Worm (Caenorhabditis elegans) whole organism, mixed stage, embryonic: ENCODE data around the gene dhs-16.

Experiments used
- M03D4.4 ChIP-seq: sonication (generic microtip); optimal IDR thresholded peaks from 2 replicates; lab custom pipeline; 2017; ENCODE audit warnings: mild to moderate bottlenecking, missing genetic modification characterization, missing compliant biosample characterization
- bed-3 ChIP-seq: fragments of 200-800 bp; sonication (Bioruptor generic); optimal IDR thresholded peaks from 3 replicates; lab custom pipeline; 2018; ENCODE audit warnings: mild to moderate bottlenecking, missing genetic modification characterization, moderate library complexity, missing compliant biosample characterization
- blmp-1 ChIP-seq: fragments of 150-350 bp; optimal IDR thresholded peaks from 2 replicates; lab custom pipeline; 2014; ENCODE audit warnings: missing biosample characterization, missing genetic modification characterization
- ceh-39 ChIP-seq: fragments of 150-350 bp; optimal IDR thresholded peaks from 2 replicates; lab custom pipeline; 2014; ENCODE audit warnings: missing biosample characterization, missing genetic modification characterization
- ceh-43 ChIP-seq: fragments of 200-800 bp; sonication (Bioruptor generic); optimal IDR thresholded peaks from 2 replicates; lab custom pipeline; 2018; ENCODE audit warnings: mild to moderate bottlenecking, missing genetic modification characterization, moderate library complexity, missing compliant biosample characterization
- ceh-83 ChIP-seq: fragments of 200-800 bp; sonication (Bioruptor generic); optimal IDR thresholded peaks from 2 replicates; lab custom pipeline; 2018; ENCODE audit warnings: mild to moderate bottlenecking, missing genetic modification characterization, missing compliant biosample characterization
- ces-1 ChIP-seq: fragments of 150-350 bp; optimal IDR thresholded peaks from 2 replicates; lab custom pipeline; 2014; ENCODE audit warnings: missing biosample characterization, missing genetic modification reagents, missing genetic modification characterization
- cnd-1 ChIP-seq: fragments of 200-800 bp; sonication (Bioruptor generic); optimal IDR thresholded peaks from 2 replicates; lab custom pipeline; 2018; ENCODE audit warnings: mild to moderate bottlenecking, missing genetic modification characterization, missing compliant biosample characterization
- drap-1 ChIP-seq: fragments of 200-800 bp; sonication (Bioruptor generic); optimal IDR thresholded peaks from 3 replicates; lab custom pipeline; 2018; ENCODE audit warnings: mild to moderate bottlenecking, missing genetic modification characterization, missing compliant biosample characterization
- elt-1 ChIP-seq: sonication (generic microtip); optimal IDR thresholded peaks from 2 replicates; lab custom pipeline; 2017; ENCODE audit warnings: missing genetic modification characterization, mild to moderate bottlenecking, missing compliant biosample characterization, antibody characterized with exemption, moderate library complexity, borderline replicate concordance; ENCODE audit not compliant: insufficient read depth
- elt-3 ChIP-seq: fragments of 150-350 bp; optimal IDR thresholded peaks from 2 replicates; lab custom pipeline; 2014; ENCODE audit warnings: missing biosample characterization, missing genetic modification characterization
- flh-1 ChIP-seq: fragments of 200-800 bp; sonication (Bioruptor generic); optimal IDR thresholded peaks from 2 replicates; lab custom pipeline; 2018; ENCODE audit warnings: mild to moderate bottlenecking, missing genetic modification characterization, moderate library complexity, missing compliant biosample characterization
- ham-2 ChIP-seq: fragments of 200-800 bp; sonication (Bioruptor generic); optimal IDR thresholded peaks from 2 replicates; lab custom pipeline; 2018; ENCODE audit warnings: mild to moderate bottlenecking, missing genetic modification characterization, missing compliant biosample characterization
- hlh-1 ChIP-seq: fragments of 150-350 bp; optimal IDR thresholded peaks from 2 replicates; lab custom pipeline; 2014; ENCODE audit warnings: missing biosample characterization, missing genetic modification reagents, missing genetic modification characterization
- lin-13 ChIP-seq: fragments of 150-350 bp; optimal IDR thresholded peaks from 2 replicates; lab custom pipeline; 2014; ENCODE audit warnings: missing biosample characterization, missing genetic modification characterization
- lin-32 ChIP-seq: fragments of 200-800 bp; sonication (Bioruptor generic); optimal IDR thresholded peaks from 2 replicates; lab custom pipeline; 2018; ENCODE audit warnings: mild to moderate bottlenecking, missing genetic modification characterization, missing compliant biosample characterization
- lsy-2 ChIP-seq: fragments of 150-350 bp; optimal IDR thresholded peaks from 2 replicates; lab custom pipeline; 2014; ENCODE audit warnings: missing biosample characterization, missing genetic modification characterization
- mls-2 ChIP-seq: sonication (generic microtip); optimal IDR thresholded peaks from 2 replicates; lab custom pipeline; 2016; ENCODE audit warnings: mild to moderate bottlenecking, missing genetic modification characterization, moderate library complexity, missing compliant biosample characterization
- nhr-12 ChIP-seq: fragments of 150-350 bp; optimal IDR thresholded peaks from 2 replicates; lab custom pipeline; 2014; ENCODE audit warnings: missing biosample characterization, missing genetic modification characterization
- nhr-2 ChIP-seq: fragments of 150-350 bp; optimal IDR thresholded peaks from 2 replicates; lab custom pipeline; 2014; ENCODE audit warnings: missing biosample characterization, missing genetic modification characterization
- nhr-237 ChIP-seq: fragments of 150-350 bp; optimal IDR thresholded peaks from 2 replicates; lab custom pipeline; 2014; ENCODE audit warnings: missing biosample characterization, missing genetic modification characterization
- nhr-28 ChIP-seq: fragments of 150-350 bp; optimal IDR thresholded peaks from 2 replicates; lab custom pipeline; 2014; ENCODE audit warnings: missing biosample characterization, missing genetic modification characterization
- nhr-76 ChIP-seq: sonication (generic microtip); optimal IDR thresholded peaks from 2 replicates; lab custom pipeline; 2017; ENCODE audit warnings: missing biosample characterization, missing genetic modification characterization
- pha-4 ChIP-seq: fragments of 150-350 bp; optimal IDR thresholded peaks from 2 replicates; lab custom pipeline; 2018; ENCODE audit warnings: missing biosample characterization, missing genetic modification reagents, missing genetic modification characterization
- sem-2 ChIP-seq: fragments of 200-800 bp; sonication (Bioruptor generic); optimal IDR thresholded peaks from 2 replicates; lab custom pipeline; 2018; ENCODE audit warnings: mild to moderate bottlenecking, missing genetic modification characterization, missing compliant biosample characterization
- snpc-4 ChIP-seq: fragments of 150-350 bp; optimal IDR thresholded peaks from 2 replicates; lab custom pipeline; 2014; ENCODE audit warnings: missing biosample characterization, missing genetic modification characterization
- sptf-1 ChIP-seq: sonication (generic microtip); optimal IDR thresholded peaks from 2 replicates; lab custom pipeline; 2017; ENCODE audit warnings: mild to moderate bottlenecking, missing genetic modification characterization, moderate library complexity, missing compliant biosample characterization
- tbx-8 ChIP-seq: fragments of 200-800 bp; sonication (Bioruptor generic); optimal IDR thresholded peaks from 2 replicates; lab custom pipeline; 2018; ENCODE audit warnings: mild to moderate bottlenecking, missing genetic modification characterization, moderate library complexity, missing compliant biosample characterization
- unc-120 ChIP-seq: sonication (generic microtip); optimal IDR thresholded peaks from 2 replicates; lab custom pipeline; 2017; ENCODE audit warnings: missing genetic modification characterization, missing compliant biosample characterization; ENCODE audit not compliant: poor library complexity, severe bottlenecking
- unc-39 ChIP-seq: fragments of 150-350 bp; optimal IDR thresholded peaks from 2 replicates; lab custom pipeline; 2014; ENCODE audit warnings: missing biosample characterization, missing genetic modification characterization
- unc-62 ChIP-seq: fragments of 150-350 bp; optimal IDR thresholded peaks from 2 replicates; lab custom pipeline; 2014; ENCODE audit warnings: missing biosample characterization, missing genetic modification reagents, missing genetic modification characterization
- zip-8 ChIP-seq: fragments of 150-350 bp; optimal IDR thresholded peaks from 2 replicates; lab custom pipeline; 2014; ENCODE audit warnings: missing biosample characterization, missing genetic modification characterization

The dhs-16 gene

ce11 chrV:5963696-5964095 lies 19.8 kb upstream of the dhs-16 start, which contains the start of gene pcm-1:
Gene pcm-1, minus strand, starts transcription at chrV:5963882.
- no peak for TF ChIP-seq snpc-4 (tag; lab: Kevin White, UChicago)
- no peak for TF ChIP-seq elt-3 (tag; lab: Kevin White, UChicago)
- peak; percentile 47 for TF ChIP-seq ces-1
- TF ChIP-seq unc-62: no peak
- no peak for TF ChIP-seq zip-8 (tag; lab: Kevin White, UChicago)
- TF ChIP-seq lsy-2 (tag; lab: Kevin White, UChicago): no peak
- no peak for TF ChIP-seq ceh-43 (GFP tag; lab: Kevin White, UChicago)

ce11 chrV:5964658-5965178 lies 18.8 kb upstream of the dhs-16 start:
- no peak for TF ChIP-seq nhr-28 (tag; lab: Kevin White, UChicago)
- no peak for TF ChIP-seq nhr-12 (tag; lab: Kevin White, UChicago)
- no peak for TF ChIP-seq pha-4 (tag; lab: Kevin White, UChicago)
- TF ChIP-seq nhr-2 (tag; lab: Kevin White, UChicago): no peak
- TF ChIP-seq unc-62: peak; percentile 49
- no peak for TF ChIP-seq snpc-4 (tag; lab: Kevin White, UChicago)
- no peak for TF ChIP-seq ham-2
- TF ChIP-seq unc-120 (tag; lab: Kevin White, UChicago): peak; percentile 52
- no peak for TF ChIP-seq hlh-1 (tag; lab: Kevin White, UChicago)
- TF ChIP-seq drap-1 (GFP tag; lab: Kevin White, UChicago): no peak
- no peak for TF ChIP-seq nhr-237 (tag; lab: Kevin White, UChicago)
- no peak for TF ChIP-seq zip-8 (tag; lab: Kevin White, UChicago)
- no peak for TF ChIP-seq nhr-76
- TF ChIP-seq, all 35 proteins: peak for 2

ce11 chrV:5972582-5972981 lies 11.0 kb upstream of the dhs-16 start:
- no peak for TF ChIP-seq ceh-39 (tag; lab: Kevin White, UChicago)
- no peak for TF ChIP-seq lin-32
- no peak for TF ChIP-seq drap-1 (GFP tag; lab: Kevin White, UChicago)
- TF ChIP-seq sem-2: no peak
- TF ChIP-seq M03D4.4 (tag; lab: Kevin White, UChicago): no peak
- no peak for TF ChIP-seq cnd-1 (tag; lab: Kevin White, UChicago)

ce11 chrV:5973713-5974112 lies 9.8 kb upstream of the dhs-16 start:
- TF ChIP-seq unc-62 (no peak), tbx-8 (GFP tag; lab: Kevin White, UChicago) (no peak), cnd-1 (tag; lab: Kevin White, UChicago) (no peak), elt-3 (tag; lab: Kevin White, UChicago) (no peak), ceh-39 (tag; lab: Kevin White, UChicago) (no peak), ces-1 (no peak), drap-1 (GFP tag; lab: Kevin White, UChicago) (no peak), zip-8 (tag; lab: Kevin White, UChicago) (no peak), blmp-1 (tag; lab: Kevin White, UChicago) (no peak), nhr-2 (tag; lab: Kevin White, UChicago) (no peak), nhr-12 (tag; lab: Kevin White, UChicago) (no peak), elt-1 (tag; lab: Kevin White, UChicago) (no peak), unc-39 (no peak)

ce11 chrV:5975724-5976123 lies 7.8 kb upstream of the dhs-16 start, which contains the start of gene acy-2:
Gene acy-2, plus strand, starts transcription at chrV:5976024.
- TF ChIP-seq ceh-83 (no peak), nhr-12 (tag; lab: Kevin White, UChicago) (no peak), ham-2 (no peak), nhr-237 (tag; lab: Kevin White, UChicago) (no peak), nhr-76 (no peak), pha-4 (tag; lab: Kevin White, UChicago) (no peak), lin-13 (tag; lab: Kevin White, UChicago) (no peak), mls-2 (tag; lab: Kevin White, UChicago) (no peak), flh-1 (no peak)
- TF ChIP-seq, all 35 proteins: peak for 0

ce11 chrV:5982722-5983121 lies 823 bp upstream of the dhs-16 start:
- TF ChIP-seq unc-62 (no peak), flh-1 (no peak), ceh-83 (no peak), ceh-39 (tag; lab: Kevin White, UChicago) (no peak), nhr-12 (tag; lab: Kevin White, UChicago) (no peak), ham-2 (no peak), cnd-1 (tag; lab: Kevin White, UChicago) (no peak), lin-13 (tag; lab: Kevin White, UChicago) (no peak), bed-3 (GFP tag; lab: Kevin White, UChicago) (no peak), nhr-28 (tag; lab: Kevin White, UChicago) (no peak), ces-1 (no peak), sptf-1 (tag; lab: Kevin White, UChicago) (no peak), M03D4.4 (tag; lab: Kevin White, UChicago) (no peak), ceh-43 (GFP tag; lab: Kevin White, UChicago) (no peak), pha-4 (tag; lab: Kevin White, UChicago) (no peak), tbx-8 (GFP tag; lab: Kevin White, UChicago) (no peak)
